Worm (Caenorhabditis elegans): ENCODE measurements around the gene ZK616.2.

- TF ChIP-seq him-1 (tag; optimal IDR thresholded peaks at IDR 0.05) (no peak), W03F9.2 (tag; optimal IDR thresholded peaks at IDR 0.05) (no peak), dao-5 (tag; optimal IDR thresholded peaks at IDR 0.05) (no peak)
These were observed 20.6 kb upstream of the ZK616.2 start, which contains the start of gene elo-5 for ce11 chrIV:5377062-5377461.

Data from whole organism, L4/young adult.